Fruit fly (Drosophila melanogaster) whole organism, embryonic: ENCODE results near the gene RpL34b.

ENCODE experiments used
- Awh ChIP-seq: fragments of 200-800 bp; sonication (Bioruptor generic); IDR thresholded peaks from 2 replicates; pipeline ENCODE4, ENCODE4 v1.3.6; 2022; ENCODE audit warnings: missing biosample characterization, missing genetic modification characterization
- C15 ChIP-seq: fragments of 200-800 bp; sonication (Bioruptor generic); IDR thresholded peaks from 3 replicates; pipeline ENCODE4 v1.3.6; 2022; ENCODE audit warnings: missing biosample characterization, missing genetic modification characterization
- CG10267 ChIP-seq: fragments of 200-800 bp; sonication (Bioruptor generic); optimal IDR thresholded peaks from 2 replicates; lab custom pipeline; 2018; ENCODE audit warnings: missing biosample characterization, mild to moderate bottlenecking, missing genetic modification characterization, moderate library complexity
- CG10654 ChIP-seq: fragments of 200-800 bp; sonication (Bioruptor generic); optimal IDR thresholded peaks from 2 replicates; lab custom pipeline; 2016; ENCODE audit warnings: missing biosample characterization, missing genetic modification characterization
- CG12104 ChIP-seq: fragments of 200-800 bp; sonication (Bioruptor generic); optimal IDR thresholded peaks from 3 replicates; lab custom pipeline; 2016; ENCODE audit warnings: missing biosample characterization, missing genetic modification characterization
- CG13894 ChIP-seq: fragments of 200-800 bp; sonication (Bioruptor generic); optimal IDR thresholded peaks from 3 replicates; lab custom pipeline; 2018; ENCODE audit warnings: missing biosample characterization, mild to moderate bottlenecking, missing genetic modification characterization, moderate library complexity
- CG1603 ChIP-seq: fragments of 200-800 bp; sonication (Bioruptor generic); optimal IDR thresholded peaks from 2 replicates; lab custom pipeline; 2019; ENCODE audit warnings: missing biosample characterization, mild to moderate bottlenecking, missing genetic modification characterization, moderate library complexity
- CG17568 ChIP-seq: fragments of 200-800 bp; sonication (Bioruptor generic); optimal IDR thresholded peaks from 2 replicates; lab custom pipeline; 2018; ENCODE audit warnings: missing biosample characterization, mild to moderate bottlenecking, missing genetic modification characterization, moderate library complexity
- CG17829 ChIP-seq: fragments of 200-800 bp; optimal IDR thresholded peaks from 2 replicates; lab custom pipeline; 2019; ENCODE audit warnings: missing biosample characterization, mild to moderate bottlenecking, missing genetic modification characterization, moderate library complexity
- CG18599 ChIP-seq: fragments of 200-800 bp; sonication (Bioruptor generic); optimal IDR thresholded peaks from 3 replicates; lab custom pipeline; 2017; ENCODE audit warnings: missing biosample characterization, missing genetic modification characterization, mild to moderate bottlenecking, moderate library complexity, missing genetic modification reagents
- CG3065 ChIP-seq: fragments of 200-800 bp; sonication (Bioruptor generic); optimal IDR thresholded peaks from 2 replicates; lab custom pipeline; 2016; ENCODE audit warnings: missing biosample characterization, missing genetic modification characterization
- CG34422 ChIP-seq: fragments of 200-800 bp; sonication (Bioruptor generic); IDR thresholded peaks from 3 replicates; pipeline ENCODE4 v1.3.6; 2022; ENCODE audit warnings: missing biosample characterization, missing genetic modification characterization
- CG4404 ChIP-seq: fragments of 200-800 bp; sonication (Bioruptor generic); IDR thresholded peaks from 2 replicates; pipeline ENCODE4 v1.3.6; 2022; ENCODE audit warnings: missing biosample characterization, missing genetic modification characterization
- CG7556 ChIP-seq: fragments of 200-800 bp; sonication (Bioruptor generic); optimal IDR thresholded peaks from 2 replicates; lab custom pipeline; 2017; ENCODE audit warnings: missing biosample characterization, mild to moderate bottlenecking, missing genetic modification characterization
- CG8388 ChIP-seq: fragments of 200-800 bp; sonication (Bioruptor generic); optimal IDR thresholded peaks from 2 replicates; lab custom pipeline; 2019; ENCODE audit warnings: missing biosample characterization, mild to moderate bottlenecking, missing genetic modification characterization, moderate library complexity
- CG8765 ChIP-seq: fragments of 200-800 bp; sonication (Bioruptor generic); IDR thresholded peaks from 2 replicates; pipeline ENCODE4 v1.3.6; 2022; ENCODE audit warnings: missing biosample characterization, missing genetic modification characterization
- CG9817 ChIP-seq: fragments of 200-800 bp; sonication (Bioruptor generic); optimal IDR thresholded peaks from 2 replicates; lab custom pipeline; 2018; ENCODE audit warnings: missing biosample characterization, mild to moderate bottlenecking, missing genetic modification characterization, moderate library complexity
- CTCF ChIP-seq: fragments of 200-800 bp; sonication (Bioruptor generic); optimal IDR thresholded peaks from 2 replicates; lab custom pipeline; 2017; ENCODE audit warnings: missing biosample characterization, mild to moderate bottlenecking, missing genetic modification characterization, moderate library complexity
- E2f2 ChIP-seq: fragments of 200-800 bp; sonication (Bioruptor generic); IDR thresholded peaks from 2 replicates; pipeline ENCODE4 v1.3.6; 2022; ENCODE audit warnings: missing biosample characterization, missing genetic modification characterization
- Hand ChIP-seq: fragments of 200-800 bp; sonication (Bioruptor generic); optimal IDR thresholded peaks from 2 replicates; lab custom pipeline; 2017; ENCODE audit warnings: mild to moderate bottlenecking, missing biosample characterization, missing genetic modification reagents, missing genetic modification characterization
- Hr3 ChIP-seq: fragments of 200-800 bp; sonication (Bioruptor generic); optimal IDR thresholded peaks from 3 replicates; lab custom pipeline; 2016; ENCODE audit warnings: missing biosample characterization, missing genetic modification characterization
- Jarid2 ChIP-seq: fragments of 200-800 bp; sonication (Bioruptor generic); optimal IDR thresholded peaks from 3 replicates; lab custom pipeline; 2017; ENCODE audit warnings: mild to moderate bottlenecking, missing biosample characterization, missing genetic modification reagents, missing genetic modification characterization
- Med ChIP-seq: fragments of 200-800 bp; sonication (Bioruptor generic); peaks from one replicate; lab custom pipeline; 2016; ENCODE audit warnings: missing biosample characterization, missing genetic modification characterization, mild to moderate bottlenecking, inconsistent platforms, moderate library complexity
- NC2α ChIP-seq: fragments of 200-800 bp; sonication (Bioruptor generic); optimal IDR thresholded peaks from 2 replicates; lab custom pipeline; 2016; ENCODE audit warnings: missing biosample characterization, missing genetic modification characterization
- NK7.1 ChIP-seq: fragments of 200-800 bp; sonication (Bioruptor generic); optimal IDR thresholded peaks from 3 replicates; lab custom pipeline; 2016; ENCODE audit warnings: missing biosample characterization, missing genetic modification characterization
- Nf-YB ChIP-seq: fragments of 200-800 bp; sonication (Bioruptor generic); optimal IDR thresholded peaks from 3 replicates; lab custom pipeline; 2019; ENCODE audit warnings: missing biosample characterization, mild to moderate bottlenecking, missing genetic modification characterization, moderate library complexity
- NfI ChIP-seq: fragments of 200-800 bp; sonication (Bioruptor generic); optimal IDR thresholded peaks from 3 replicates; lab custom pipeline; 2018; ENCODE audit warnings: missing biosample characterization, mild to moderate bottlenecking, missing genetic modification characterization, moderate library complexity
- Pdp1 ChIP-seq, 2 experiments: fragments of 200-800 bp; sonication (Bioruptor generic); optimal IDR thresholded peaks; 3 replicates each; lab custom pipeline; 2016; ENCODE audit warnings: missing biosample characterization in 2 of 2, missing genetic modification characterization in 2 of 2, mild to moderate bottlenecking in 1 of 2, moderate library complexity in 1 of 2
- Side ChIP-seq: fragments of 200-800 bp; sonication (Bioruptor generic); optimal IDR thresholded peaks from 2 replicates; lab custom pipeline; 2016; ENCODE audit warnings: missing biosample characterization, missing genetic modification characterization
- ash1 ChIP-seq: fragments of 200-800 bp; sonication (Bioruptor generic); optimal IDR thresholded peaks from 2 replicates; lab custom pipeline; 2018; ENCODE audit warnings: missing biosample characterization, mild to moderate bottlenecking, missing genetic modification characterization
- bcd ChIP-seq: fragments of 200-800 bp; sonication (Bioruptor generic); optimal IDR thresholded peaks from 2 replicates; lab custom pipeline; 2017; ENCODE audit warnings: missing biosample characterization, mild to moderate bottlenecking, missing genetic modification characterization
- br ChIP-seq: fragments of >200 bp; optimal IDR thresholded peaks from 2 replicates; lab custom pipeline; 2017
- cato ChIP-seq: fragments of 200-800 bp; sonication (Bioruptor generic); optimal IDR thresholded peaks from 2 replicates; lab custom pipeline; 2016; ENCODE audit warnings: missing biosample characterization, missing genetic modification characterization, borderline replicate concordance
- ci ChIP-seq: fragments of 200-800 bp; sonication (Bioruptor generic); IDR thresholded peaks from 3 replicates; pipeline ENCODE4 v1.3.6; 2022; ENCODE audit warnings: missing biosample characterization, missing genetic modification characterization
- dysf ChIP-seq: fragments of 200-800 bp; sonication (Bioruptor generic); IDR thresholded peaks from 3 replicates; pipeline ENCODE4 v1.3.6; 2022; ENCODE audit warnings: missing biosample characterization, missing genetic modification characterization
- en ChIP-seq: fragments of 200-800 bp; sonication (Bioruptor generic); optimal IDR thresholded peaks from 2 replicates; lab custom pipeline; 2016; ENCODE audit warnings: missing biosample characterization, missing genetic modification characterization
- gfzf ChIP-seq: fragments of 200-800 bp; sonication (Bioruptor generic); optimal IDR thresholded peaks from 2 replicates; lab custom pipeline; 2016; ENCODE audit warnings: missing biosample characterization, mild to moderate bottlenecking, missing genetic modification characterization, moderate library complexity
- grn ChIP-seq: fragments of 200-800 bp; sonication (Bioruptor generic); optimal IDR thresholded peaks from 3 replicates; lab custom pipeline; 2017; ENCODE audit warnings: missing biosample characterization, missing genetic modification characterization
- ham ChIP-seq: fragments of 200-800 bp; sonication (Bioruptor generic); IDR thresholded peaks from 2 replicates; pipeline ENCODE4 v1.3.6; 2022; ENCODE audit warnings: missing biosample characterization, missing genetic modification characterization
- her ChIP-seq: fragments of 200-800 bp; sonication (Bioruptor generic); optimal IDR thresholded peaks from 2 replicates; lab custom pipeline; 2016; ENCODE audit warnings: missing biosample characterization, missing genetic modification characterization
- hkb ChIP-seq, 2 experiments: fragments of 200-800 bp in 1 of 2; fragments of >200 bp in 1 of 2; sonication (Bioruptor generic) in 1 of 2; IDR thresholded peaks in 1 of 2; optimal IDR thresholded peaks in 1 of 2; 2 replicates each; pipeline versions ENCODE4 v1.3.6 to Lab custom; 2017 to 2022; ENCODE audit warnings: missing biosample characterization in 1 of 2, missing genetic modification characterization in 1 of 2
- jumu ChIP-seq: fragments of 200-800 bp; sonication (Bioruptor generic); optimal IDR thresholded peaks from 3 replicates; lab custom pipeline; 2016; ENCODE audit warnings: missing biosample characterization, missing genetic modification characterization
- mirr ChIP-seq: fragments of 200-800 bp; sonication (Bioruptor generic); optimal IDR thresholded peaks from 3 replicates; lab custom pipeline; 2018; ENCODE audit warnings: missing biosample characterization, mild to moderate bottlenecking, missing genetic modification characterization
- oc ChIP-seq: fragments of 200-800 bp; sonication (Bioruptor generic); optimal IDR thresholded peaks from 2 replicates; lab custom pipeline; 2018; ENCODE audit warnings: missing biosample characterization, mild to moderate bottlenecking, missing genetic modification characterization, moderate library complexity
- onecut ChIP-seq: fragments of 200-800 bp; sonication (Bioruptor generic); IDR thresholded peaks from 2 replicates; pipeline ENCODE4 v1.3.6; 2022; ENCODE audit warnings: missing biosample characterization, missing genetic modification characterization
- ranshi ChIP-seq: fragments of 200-800 bp; sonication (Bioruptor generic); IDR thresholded peaks from 2 replicates; pipeline ENCODE4 v1.3.6; 2022; ENCODE audit warnings: missing biosample characterization, missing genetic modification characterization
- sim ChIP-seq: fragments of 200-800 bp; sonication (Bioruptor generic); IDR thresholded peaks from 2 replicates; pipeline ENCODE4 v1.3.6; 2022; ENCODE audit warnings: missing biosample characterization, missing genetic modification characterization
- slp2 ChIP-seq: fragments of 200-800 bp; sonication (Bioruptor generic); optimal IDR thresholded peaks from 2 replicates; lab custom pipeline; 2016; ENCODE audit warnings: missing biosample characterization, missing genetic modification characterization
- sna ChIP-seq: fragments of 200-800 bp; sonication (Bioruptor generic); IDR thresholded peaks from 2 replicates; pipeline ENCODE4 v1.3.6; 2022; ENCODE audit warnings: missing biosample characterization, missing genetic modification characterization; ENCODE audit not compliant: partially characterized antibody
- sug ChIP-seq: fragments of 200-800 bp; optimal IDR thresholded peaks from 2 replicates; lab custom pipeline; 2019; ENCODE audit warnings: missing biosample characterization, mild to moderate bottlenecking, missing genetic modification characterization, moderate library complexity
- tup ChIP-seq: fragments of 200-800 bp; sonication (Bioruptor generic); optimal IDR thresholded peaks from 2 replicates; lab custom pipeline; 2016; ENCODE audit warnings: missing biosample characterization, mild to moderate bottlenecking, missing genetic modification characterization, moderate library complexity

Gene RpL34b

DNA sequence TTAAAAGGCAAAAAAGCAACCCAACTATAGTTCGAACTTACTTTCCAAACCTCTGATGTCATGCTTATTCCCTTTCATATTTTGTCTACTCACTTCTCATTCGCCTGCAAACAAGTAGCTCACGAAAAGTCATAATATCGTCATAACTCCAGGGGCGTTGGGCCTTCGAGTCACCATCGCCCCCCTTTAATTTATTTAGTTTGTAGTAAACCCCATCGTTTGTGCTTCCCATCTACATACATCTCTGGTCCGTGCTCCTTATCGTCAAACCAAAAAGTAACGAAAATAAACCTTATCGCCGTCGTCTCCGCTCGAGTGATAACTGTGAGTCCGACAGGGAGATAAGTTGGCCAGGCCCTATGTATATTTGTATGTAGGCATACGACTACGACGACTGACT is 28.0 kb upstream of the RpL34b start (continued):
- TF ChIP-seq E2f2 (GFP tag; lab: Robert Waterston, UW) = peak; percentile 35; the same call in 1 of the 2 replicates
- no peak for TF ChIP-seq NC2α (GFP tag; lab: Kevin White, UChicago)
- TF ChIP-seq CG3065 (GFP tag; lab: Kevin White, UChicago) = peak; percentile 19
- TF ChIP-seq oc = peak; percentile 45
- peak; percentile 43; the same call in 1 of the 2 replicates for TF ChIP-seq CG8765 (GFP tag; lab: Robert Waterston, UW)
- peak; percentile 7 for TF ChIP-seq tup (GFP tag; lab: Kevin White, UChicago)
- no peak for TF ChIP-seq br (lab: Kevin White, UChicago)
- no peak for TF ChIP-seq gfzf (GFP tag; lab: Kevin White, UChicago)
- TF ChIP-seq ranshi = 0 out of 2 replicates have a peak, but pooled peaks have one; percentile 35
- TF ChIP-seq ham (GFP tag; lab: Robert Waterston, UW) = no peak
- TF ChIP-seq CG8388 (GFP tag; lab: Kevin White, UChicago) = no peak
- no peak for TF ChIP-seq cato (GFP tag; lab: Kevin White, UChicago)
- TF ChIP-seq Med (GFP tag; lab: Kevin White, UChicago) = peak; percentile 97
- peak; percentile 91 for TF ChIP-seq sug (tag; lab: Kevin White, UChicago)
- TF ChIP-seq ash1 = peak; percentile 34
- TF ChIP-seq ci (GFP tag; lab: Robert Waterston, UW) = peak; percentile 84
- no peak for TF ChIP-seq slp2 (GFP tag; lab: Kevin White, UChicago)
- TF ChIP-seq Jarid2 (GFP tag; lab: Kevin White, UChicago) = no peak
- TF ChIP-seq C15 (GFP tag; lab: Robert Waterston, UW) = 0 out of 3 replicates have a peak, but pooled peaks have one; percentile 52
- TF ChIP-seq her (GFP tag; lab: Kevin White, UChicago) = peak; percentile 60
- no peak for TF ChIP-seq CG4404 (GFP tag; lab: Robert Waterston, UW)
- peak; percentile 25 to 90 for TF ChIP-seq Pdp1 (GFP tag; optimal IDR thresholded peaks at IDR 0.05; lab: Kevin White, UChicago)
- peak; percentile 34 for TF ChIP-seq jumu (GFP tag; lab: Kevin White, UChicago)
- peak; percentile 74 for TF ChIP-seq onecut (GFP tag; lab: Robert Waterston, UW)
- TF ChIP-seq CG18599 (GFP tag; lab: Kevin White, UChicago) = peak; percentile 94
- no peak for TF ChIP-seq CG12104 (GFP tag; lab: Kevin White, UChicago)
- TF ChIP-seq CG17829 (tag; lab: Kevin White, UChicago) = peak; percentile 53
- peak; percentile 52 for TF ChIP-seq CG1603 (tag; lab: Kevin White, UChicago)
- TF ChIP-seq sna (GFP tag; lab: Robert Waterston, UW) = no peak
- TF ChIP-seq sim (GFP tag; lab: Robert Waterston, UW) = no peak
- peak; percentile 76 for TF ChIP-seq Hand (GFP tag; lab: Kevin White, UChicago)
- TF ChIP-seq Nf-YB (GFP tag; lab: Kevin White, UChicago) = peak; percentile 41
- TF ChIP-seq hkb (optimal IDR thresholded peaks at IDR 0.05; lab: Kevin White, UChicago) = no peak
- peak; percentile 70; the same call in 1 of the 2 replicates for TF ChIP-seq hkb (GFP tag; IDR thresholded peaks at IDR 0.05; lab: Robert Waterston, UW)
- peak; percentile 92 for TF ChIP-seq CG13894 (tag; lab: Kevin White, UChicago)
- no peak for TF ChIP-seq en (GFP tag; lab: Kevin White, UChicago)
- TF ChIP-seq grn (GFP tag; lab: Kevin White, UChicago) = peak; percentile 72
- TF ChIP-seq CG17568 (GFP tag; lab: Kevin White, UChicago) = peak; percentile 22
- peak; percentile 52 for TF ChIP-seq bcd (GFP tag; lab: Kevin White, UChicago)
- peak; percentile 60; the same call in 1 of the 3 replicates for TF ChIP-seq CG34422 (GFP tag; lab: Robert Waterston, UW)
- TF ChIP-seq mirr = peak; percentile 70
- peak; percentile 70 for TF ChIP-seq NfI (GFP tag; lab: Kevin White, UChicago)
- peak; percentile 33 for TF ChIP-seq CG10654
- peak; percentile 36 for TF ChIP-seq Hr3 (GFP tag; lab: Kevin White, UChicago)
- peak; percentile 48 for TF ChIP-seq CG9817 (tag; lab: Kevin White, UChicago)
- TF ChIP-seq Side (GFP tag; lab: Kevin White, UChicago) = peak; percentile 61
- peak; percentile 33 for TF ChIP-seq NK7.1 (GFP tag; lab: Kevin White, UChicago)
- peak; percentile 38 for TF ChIP-seq CG10267 (tag; lab: Kevin White, UChicago)
- TF ChIP-seq dysf = peak; percentile 75
- no peak for TF ChIP-seq CTCF
- TF ChIP-seq CG7556 (GFP tag; lab: Kevin White, UChicago) = peak; percentile 49
- TF ChIP-seq Awh = 0 out of 2 replicates have a peak, but pooled peaks have one; percentile 21
